Fruit fly (Drosophila melanogaster): ENCODE measurements around the gene CG8136.

dm6 chr3R:8699230-8699629 lies 21.9 kb upstream of the CG8136 start:
- TF ChIP-seq CG4318 (GFP tag; optimal IDR thresholded peaks at IDR 0.05) = no peak
- TF ChIP-seq CG8319 (GFP tag; optimal IDR thresholded peaks at IDR 0.05) = no peak
- TF ChIP-seq Lpt (GFP tag; optimal IDR thresholded peaks at IDR 0.05) = no peak
- TF ChIP-seq CG6808 (GFP tag; optimal IDR thresholded peaks at IDR 0.05) = no peak
- TF ChIP-seq CG10631 (GFP tag; optimal IDR thresholded peaks at IDR 0.05) = no peak
- TF ChIP-seq eg (GFP tag; IDR thresholded peaks at IDR 0.05) = no peak
- no peak for TF ChIP-seq CG34406 (GFP tag; optimal IDR thresholded peaks at IDR 0.05)
